Worm (Caenorhabditis elegans) whole organism, dauer: ENCODE data around the gene msp-78.

Source experiments
- unc-62 ChIP-seq: sonication (generic microtip); optimal IDR thresholded peaks from 2 replicates; lab custom pipeline; 2017; ENCODE audit warnings: missing biosample characterization, missing genetic modification reagents, missing genetic modification characterization

The msp-78 gene

ce11 chrIV:9795250-9795649 is 25.4 kb downstream of the msp-78 start:
- no peak for TF ChIP-seq unc-62 (GFP tag; lab: Kevin White, UChicago)

- no peak for TF ChIP-seq unc-62 (GFP tag; lab: Kevin White, UChicago)
These were observed 26.6 kb downstream of the msp-78 start, which contains the start of gene pis-1 for ce11 chrIV:9796494-9796893. Gene pis-1 (minus strand): TSS chrIV:9796594.

- no peak for TF ChIP-seq unc-62 (GFP tag; lab: Kevin White, UChicago)
These were observed 27.6 kb downstream of the msp-78 start, which contains the start of gene T13F2.2 for ce11 chrIV:9797304-9798003. Gene T13F2.2 (minus strand): TSS chrIV:9797354.

- TF ChIP-seq unc-62 (GFP tag; lab: Kevin White, UChicago): no peak
These were observed 28.5 kb downstream of the msp-78 start for ce11 chrIV:9798307-9798706.

- TF ChIP-seq unc-62 (GFP tag; lab: Kevin White, UChicago): no peak
These were observed 29.3 kb downstream of the msp-78 start, which contains the start of gene fat-4 for ce11 chrIV:9799129-9799528. Gene fat-4 (plus strand): TSS chrIV:9799429.

ce11 chrIV:9799664-9800063 is 29.8 kb downstream of the msp-78 start:
- no peak for TF ChIP-seq unc-62 (GFP tag; lab: Kevin White, UChicago)

ce11 chrIV:9801418-9801817 is 31.6 kb downstream of the msp-78 start:
- no peak for TF ChIP-seq unc-62 (GFP tag; lab: Kevin White, UChicago)

ce11 chrIV:9802711-9803110 is 32.9 kb downstream of the msp-78 start, which contains the start of gene fat-3:
Gene fat-3 (plus strand): TSS chrIV:9803023.
- no peak for TF ChIP-seq unc-62 (GFP tag; lab: Kevin White, UChicago)

- no peak for TF ChIP-seq unc-62 (GFP tag; lab: Kevin White, UChicago)
These were observed 33.7 kb downstream of the msp-78 start for ce11 chrIV:9803544-9803943.

- no peak for TF ChIP-seq unc-62 (GFP tag; lab: Kevin White, UChicago)
These were observed 40.8 kb downstream of the msp-78 start, which contains the start of gene dct-15 for ce11 chrIV:9810633-9811032. Gene dct-15 (minus strand): TSS chrIV:9810733.

- TF ChIP-seq unc-62 (GFP tag; lab: Kevin White, UChicago): no peak
These were observed 41.6 kb downstream of the msp-78 start for ce11 chrIV:9811487-9811886.

ce11 chrIV:9815432-9815831 is 45.6 kb downstream of the msp-78 start, which contains the start of gene egl-20:
Gene egl-20 (minus strand): TSS chrIV:9815532.
- no peak for TF ChIP-seq unc-62 (GFP tag; lab: Kevin White, UChicago)
